Worm (Caenorhabditis elegans): Measurements from ENCODE around the gene srx-128.
A peak's percentile ranks its signal among the peaks of the same experiment; 100 is the strongest.

srx-128 gene

ce11 chrV:13876529-13876928 lies 39.3 kb downstream of the srx-128 start, which contains the start of gene T22G5.1:
Gene T22G5.1, plus strand, starts transcription at chrV:13876829.
- TF ChIP-seq nhr-76 (tag; optimal IDR thresholded peaks at IDR 0.05): no peak
- TF ChIP-seq unc-62 (GFP tag; optimal IDR thresholded peaks at IDR 0.05): no peak
- TF ChIP-seq ceh-39 (tag; optimal IDR thresholded peaks at IDR 0.05): no peak
- no peak for TF ChIP-seq lsy-2 (tag; optimal IDR thresholded peaks at IDR 0.05)
- TF ChIP-seq blmp-1 (tag; optimal IDR thresholded peaks at IDR 0.05): no peak

ce11 chrV:13878226-13878625 lies 41.0 kb downstream of the srx-128 start:
- no peak for TF ChIP-seq ceh-39 (tag; optimal IDR thresholded peaks at IDR 0.05)
- TF ChIP-seq tbx-8 (GFP tag; optimal IDR thresholded peaks at IDR 0.05): no peak
- TF ChIP-seq pha-4 (tag; optimal IDR thresholded peaks at IDR 0.05): no peak
- TF ChIP-seq nhr-2 (tag; optimal IDR thresholded peaks at IDR 0.05): no peak
- TF ChIP-seq lin-13 (tag; optimal IDR thresholded peaks at IDR 0.05): no peak
- TF ChIP-seq mep-1 (tag; optimal IDR thresholded peaks at IDR 0.05): no peak
- TF ChIP-seq zip-8 (tag; optimal IDR thresholded peaks at IDR 0.05): no peak
- TF ChIP-seq unc-62 (GFP tag; optimal IDR thresholded peaks at IDR 0.05): no peak
- no peak for TF ChIP-seq blmp-1 (tag; optimal IDR thresholded peaks at IDR 0.05)

- TF ChIP-seq hlh-1 (tag; optimal IDR thresholded peaks at IDR 0.05): no peak
- TF ChIP-seq cnd-1 (tag; optimal IDR thresholded peaks at IDR 0.05): no peak
- TF ChIP-seq mep-1 (tag; optimal IDR thresholded peaks at IDR 0.05): no peak
- no peak for TF ChIP-seq tbx-8 (GFP tag; optimal IDR thresholded peaks at IDR 0.05)
- TF ChIP-seq elt-1 (tag; optimal IDR thresholded peaks at IDR 0.05; ENCODE audit: borderline replicate concordance, insufficient read depth): no peak
- no peak for TF ChIP-seq snpc-4 (tag; optimal IDR thresholded peaks at IDR 0.05)
- no peak for TF ChIP-seq mls-2 (tag; optimal IDR thresholded peaks at IDR 0.05)
- TF ChIP-seq sptf-1 (tag; optimal IDR thresholded peaks at IDR 0.05): no peak
- TF ChIP-seq sem-2 (GFP tag; optimal IDR thresholded peaks at IDR 0.05): no peak
- no peak for TF ChIP-seq pha-4 (tag; optimal IDR thresholded peaks at IDR 0.05)
- no peak for TF ChIP-seq unc-120 (tag; optimal IDR thresholded peaks at IDR 0.05; ENCODE audit: poor library complexity, severe bottlenecking)
- TF ChIP-seq unc-39 (tag; optimal IDR thresholded peaks at IDR 0.05): no peak
- TF ChIP-seq M03D4.4 (tag; optimal IDR thresholded peaks at IDR 0.05): no peak
- TF ChIP-seq nhr-76 (tag; optimal IDR thresholded peaks at IDR 0.05): no peak
- TF ChIP-seq lsy-2 (tag; optimal IDR thresholded peaks at IDR 0.05): no peak
- TF ChIP-seq elt-3 (tag; optimal IDR thresholded peaks at IDR 0.05): no peak
- TF ChIP-seq ham-2 (GFP tag; optimal IDR thresholded peaks at IDR 0.05): no peak
- no peak for TF ChIP-seq ces-1 (GFP tag; optimal IDR thresholded peaks at IDR 0.05)
- no peak for TF ChIP-seq bed-3 (GFP tag; optimal IDR thresholded peaks at IDR 0.05)
Measured at ce11 chrV:13879241-13879640, 42.0 kb downstream of the srx-128 start, which contains the start of gene lbp-7. Gene lbp-7, plus strand, starts transcription at chrV:13879552.

- TF ChIP-seq hlh-1 (tag; optimal IDR thresholded peaks at IDR 0.05) (peak; percentile 3), ztf-11 (tag; optimal IDR thresholded peaks at IDR 0.05) (no peak)
Measured at ce11 chrV:13880163-13880562, 42.9 kb downstream of the srx-128 start.

- TF ChIP-seq snpc-4 (tag; optimal IDR thresholded peaks at IDR 0.05) (no peak), sptf-1 (tag; optimal IDR thresholded peaks at IDR 0.05) (no peak), mab-5 (tag; optimal IDR thresholded peaks at IDR 0.05) (no peak), ztf-11 (tag; optimal IDR thresholded peaks at IDR 0.05) (no peak), mls-2 (tag; optimal IDR thresholded peaks at IDR 0.05) (no peak), cnd-1 (tag; optimal IDR thresholded peaks at IDR 0.05) (no peak)
Measured at ce11 chrV:13880607-13881006, 43.3 kb downstream of the srx-128 start, which contains the start of gene T22G5.3. Gene T22G5.3, plus strand, starts transcription at chrV:13880907.

ce11 chrV:13887358-13887757 lies 50.1 kb downstream of the srx-128 start, which contains the start of gene srsx-19:
Gene srsx-19, plus strand, starts transcription at chrV:13887658.
- no peak for TF ChIP-seq unc-120 (tag; optimal IDR thresholded peaks at IDR 0.05; ENCODE audit: poor library complexity, severe bottlenecking)
